Fruit fly (Drosophila melanogaster) whole organism, embryonic: Measurements from ENCODE around the gene Coa8.

ENCODE experiments used
- ATbp ChIP-seq: fragments of 200-800 bp; sonication (Bioruptor generic); optimal IDR thresholded peaks from 2 replicates; lab custom pipeline; 2017; ENCODE audit warnings: missing biosample characterization, mild to moderate bottlenecking, missing genetic modification characterization, missing genetic modification reagents
- Atf6 ChIP-seq: fragments of 200-800 bp; sonication (Bioruptor generic); IDR thresholded peaks from 2 replicates; pipeline ENCODE4 v1.3.6; 2022; ENCODE audit warnings: missing biosample characterization, missing genetic modification characterization
- CG10274 ChIP-seq: fragments of 200-800 bp; sonication (Bioruptor generic); optimal IDR thresholded peaks from 3 replicates; lab custom pipeline; 2017; ENCODE audit warnings: missing biosample characterization, mild to moderate bottlenecking, missing genetic modification characterization
- CG10462 ChIP-seq: fragments of 200-800 bp; sonication (Bioruptor generic); optimal IDR thresholded peaks from 2 replicates; lab custom pipeline; 2016; ENCODE audit warnings: missing biosample characterization, missing genetic modification characterization
- CG12071 ChIP-seq: fragments of 200-800 bp; sonication (Bioruptor generic); optimal IDR thresholded peaks from 3 replicates; lab custom pipeline; 2018; ENCODE audit warnings: missing biosample characterization, mild to moderate bottlenecking, missing genetic modification characterization
- CG15479 ChIP-seq: fragments of 200-800 bp; sonication (Bioruptor generic); optimal IDR thresholded peaks from 3 replicates; lab custom pipeline; 2019; ENCODE audit warnings: missing biosample characterization, mild to moderate bottlenecking, missing genetic modification characterization, moderate library complexity
- CG17328 ChIP-seq: fragments of 200-800 bp; sonication (Bioruptor generic); IDR thresholded peaks from 2 replicates; pipeline ENCODE4 v1.3.6; 2022; ENCODE audit warnings: missing biosample characterization, missing genetic modification characterization
- CG18011 ChIP-seq: fragments of 200-800 bp; sonication (Bioruptor generic); optimal IDR thresholded peaks from 2 replicates; lab custom pipeline; 2017; ENCODE audit warnings: missing biosample characterization, missing genetic modification characterization, mild to moderate bottlenecking, moderate library complexity, missing genotype
- CG3407 ChIP-seq: fragments of 200-800 bp; sonication (Bioruptor generic); optimal IDR thresholded peaks from 2 replicates; lab custom pipeline; 2018; ENCODE audit warnings: missing biosample characterization, mild to moderate bottlenecking, missing genetic modification characterization
- CG34376 ChIP-seq: fragments of 200-800 bp; sonication (Bioruptor generic); optimal IDR thresholded peaks from 2 replicates; lab custom pipeline; 2018; ENCODE audit warnings: missing biosample characterization, mild to moderate bottlenecking, missing genetic modification characterization
- CG42726 ChIP-seq: fragments of 200-800 bp; sonication (Bioruptor generic); IDR thresholded peaks from 2 replicates; pipeline ENCODE4 v1.3.6; 2022; ENCODE audit warnings: missing biosample characterization, missing genetic modification characterization; ENCODE audit not compliant: partially characterized antibody
- CG8089 ChIP-seq: fragments of 200-800 bp; sonication (Bioruptor generic); optimal IDR thresholded peaks from 3 replicates; lab custom pipeline; 2016; ENCODE audit warnings: missing biosample characterization, missing genetic modification characterization
- CG9437 ChIP-seq: fragments of 200-800 bp; sonication (Bioruptor generic); optimal IDR thresholded peaks from 2 replicates; lab custom pipeline; 2018; ENCODE audit warnings: missing biosample characterization, mild to moderate bottlenecking, missing genetic modification characterization
- CG9817 ChIP-seq: fragments of 200-800 bp; sonication (Bioruptor generic); optimal IDR thresholded peaks from 2 replicates; lab custom pipeline; 2018; ENCODE audit warnings: missing biosample characterization, mild to moderate bottlenecking, missing genetic modification characterization, moderate library complexity
- CG9932 ChIP-seq: fragments of 200-800 bp; sonication (Bioruptor generic); IDR thresholded peaks from 2 replicates; pipeline ENCODE4 v1.3.6; 2022; ENCODE audit warnings: missing biosample characterization, missing genetic modification characterization
- D ChIP-seq, 2 experiments: fragments of 200-800 bp in 1 of 2; fragments of >200 bp in 1 of 2; sonication (Bioruptor generic) in 1 of 2; optimal IDR thresholded peaks; 2 replicates in 1 of 2; 3 replicates in 1 of 2; lab custom pipeline; 2017; ENCODE audit warnings: mild to moderate bottlenecking in 1 of 2, missing biosample characterization in 1 of 2, missing genetic modification characterization in 1 of 2, missing genetic modification reagents in 1 of 2
- Deaf1 ChIP-seq: fragments of 200-800 bp; optimal IDR thresholded peaks from 3 replicates; lab custom pipeline; 2019; ENCODE audit warnings: missing biosample characterization, mild to moderate bottlenecking, missing genetic modification characterization, moderate library complexity
- Dfd ChIP-seq, 2 experiments: fragments of >200 bp; optimal IDR thresholded peaks; 2 replicates each; lab custom pipeline; 2017; ENCODE audit warnings: missing biosample characterization in 2 of 2, missing genetic modification characterization in 2 of 2
- Dp ChIP-seq: fragments of 200-800 bp; sonication (Bioruptor generic); optimal IDR thresholded peaks from 2 replicates; lab custom pipeline; 2018; ENCODE audit warnings: missing biosample characterization, mild to moderate bottlenecking, missing genetic modification characterization, moderate library complexity
- Drgx ChIP-seq: fragments of 200-800 bp; sonication (Bioruptor generic); IDR thresholded peaks from 2 replicates; pipeline ENCODE4 v1.3.6; 2022; ENCODE audit warnings: missing biosample characterization, missing genetic modification characterization
- E2f2 ChIP-seq: fragments of 200-800 bp; sonication (Bioruptor generic); IDR thresholded peaks from 2 replicates; pipeline ENCODE4 v1.3.6; 2022; ENCODE audit warnings: missing biosample characterization, missing genetic modification characterization
- Hr39 ChIP-seq: fragments of >200 bp; optimal IDR thresholded peaks from 2 replicates; lab custom pipeline; 2017
- Hr51 ChIP-seq, 2 experiments: fragments of 200-800 bp; sonication (Bioruptor generic); optimal IDR thresholded peaks; 2 replicates in 1 of 2; 3 replicates in 1 of 2; lab custom pipeline; 2016 to 2018; ENCODE audit warnings: missing biosample characterization in 2 of 2, missing genetic modification characterization in 2 of 2, mild to moderate bottlenecking in 1 of 2, moderate library complexity in 1 of 2
- Lhr ChIP-seq: fragments of 200-800 bp; sonication (Bioruptor generic); optimal IDR thresholded peaks from 3 replicates; lab custom pipeline; 2017; ENCODE audit warnings: mild to moderate bottlenecking, missing biosample characterization, missing genetic modification reagents, missing genetic modification characterization
- Lim3 ChIP-seq: fragments of 200-800 bp; sonication (Bioruptor generic); IDR thresholded peaks from 2 replicates; pipeline ENCODE4 v1.3.6; 2022; ENCODE audit warnings: missing biosample characterization, missing genetic modification characterization
- Mes4 ChIP-seq: fragments of 200-800 bp; sonication (Bioruptor generic); optimal IDR thresholded peaks from 2 replicates; lab custom pipeline; 2016; ENCODE audit warnings: missing biosample characterization, missing genetic modification characterization
- Myb ChIP-seq: fragments of 200-800 bp; sonication (Bioruptor generic); optimal IDR thresholded peaks from 2 replicates; lab custom pipeline; 2016; ENCODE audit warnings: missing biosample characterization, missing genetic modification characterization
- NK7.1 ChIP-seq: fragments of 200-800 bp; sonication (Bioruptor generic); optimal IDR thresholded peaks from 3 replicates; lab custom pipeline; 2016; ENCODE audit warnings: missing biosample characterization, missing genetic modification characterization
- PHDP ChIP-seq: fragments of 200-800 bp; sonication (Bioruptor generic); optimal IDR thresholded peaks from 3 replicates; lab custom pipeline; 2018; ENCODE audit warnings: missing biosample characterization, mild to moderate bottlenecking, missing genetic modification characterization, moderate library complexity
- Sox100B ChIP-seq: fragments of 200-800 bp; sonication (Bioruptor generic); optimal IDR thresholded peaks from 3 replicates; lab custom pipeline; 2018; ENCODE audit warnings: missing biosample characterization, mild to moderate bottlenecking, missing genetic modification characterization
- TFAM ChIP-seq: fragments of 200-800 bp; sonication (Bioruptor generic); optimal IDR thresholded peaks from 2 replicates; lab custom pipeline; 2017; ENCODE audit warnings: missing biosample characterization, missing genetic modification characterization, inconsistent platforms
- Tbp ChIP-seq: fragments of >200 bp; optimal IDR thresholded peaks from 2 replicates; lab custom pipeline; 2018; ENCODE audit warnings: missing biosample characterization, missing genetic modification characterization
- ab ChIP-seq: fragments of 200-800 bp; sonication (Bioruptor generic); optimal IDR thresholded peaks from 2 replicates; lab custom pipeline; 2016; ENCODE audit warnings: missing biosample characterization, missing genetic modification characterization
- aop ChIP-seq: fragments of 200-800 bp; sonication (Bioruptor generic); IDR thresholded peaks from 2 replicates; pipeline ENCODE4 v1.3.6; 2022; ENCODE audit warnings: missing biosample characterization, missing genetic modification characterization
- caup ChIP-seq: fragments of 200-800 bp; sonication (Bioruptor generic); optimal IDR thresholded peaks from 3 replicates; lab custom pipeline; 2017; ENCODE audit warnings: missing biosample characterization, mild to moderate bottlenecking, missing genetic modification characterization, moderate library complexity; ENCODE audit not compliant: severe bottlenecking
- cwo ChIP-seq: fragments of 200-800 bp; sonication (Bioruptor generic); optimal IDR thresholded peaks from 3 replicates; lab custom pipeline; 2017; ENCODE audit warnings: missing biosample characterization, missing genetic modification characterization, mild to moderate bottlenecking, moderate library complexity, missing genetic modification reagents
- disco-r ChIP-seq: fragments of 200-800 bp; sonication (Bioruptor generic); optimal IDR thresholded peaks from 2 replicates; lab custom pipeline; 2016; ENCODE audit warnings: missing biosample characterization, missing genetic modification characterization
- fru ChIP-seq: fragments of >200 bp; optimal IDR thresholded peaks from 2 replicates; lab custom pipeline; 2017
- gce ChIP-seq: fragments of 200-800 bp; sonication (Bioruptor generic); IDR thresholded peaks from 3 replicates; pipeline ENCODE4 v1.3.6; 2022; ENCODE audit warnings: missing biosample characterization, missing genetic modification characterization
- gsb ChIP-seq: fragments of 200-800 bp; sonication (Bioruptor generic); IDR thresholded peaks from 2 replicates; pipeline ENCODE4 v1.3.6; 2022; ENCODE audit warnings: missing biosample characterization, missing genetic modification characterization
- ind ChIP-seq: fragments of 200-800 bp; sonication (Bioruptor generic); optimal IDR thresholded peaks from 3 replicates; lab custom pipeline; 2016; ENCODE audit warnings: missing biosample characterization, missing genetic modification characterization
- maf-S ChIP-seq: fragments of 200-800 bp; sonication (Bioruptor generic); optimal IDR thresholded peaks from 2 replicates; lab custom pipeline; 2016; ENCODE audit warnings: missing biosample characterization, missing genetic modification characterization
- oc ChIP-seq: fragments of 200-800 bp; sonication (Bioruptor generic); optimal IDR thresholded peaks from 2 replicates; lab custom pipeline; 2018; ENCODE audit warnings: missing biosample characterization, mild to moderate bottlenecking, missing genetic modification characterization, moderate library complexity
- pho ChIP-seq: fragments of 200-800 bp; sonication (Bioruptor generic); optimal IDR thresholded peaks from 2 replicates; lab custom pipeline; 2016; ENCODE audit warnings: missing biosample characterization, missing genetic modification characterization
- repo ChIP-seq: fragments of 200-800 bp; sonication (Bioruptor generic); optimal IDR thresholded peaks from 2 replicates; lab custom pipeline; 2016; ENCODE audit warnings: missing biosample characterization, missing genetic modification characterization
- rib ChIP-seq: fragments of 200-800 bp; sonication (Bioruptor generic); IDR thresholded peaks from 2 replicates; pipeline ENCODE4 v1.3.6; 2022; ENCODE audit warnings: missing biosample characterization, missing genetic modification characterization
- salm ChIP-seq: fragments of 200-800 bp; sonication (Bioruptor generic); optimal IDR thresholded peaks from 2 replicates; lab custom pipeline; 2018; ENCODE audit warnings: missing biosample characterization, mild to moderate bottlenecking, missing genetic modification characterization
- sima ChIP-seq: fragments of 200-800 bp; sonication (Bioruptor generic); optimal IDR thresholded peaks from 2 replicates; lab custom pipeline; 2016; ENCODE audit warnings: missing biosample characterization, missing genetic modification characterization
- toy ChIP-seq: fragments of 200-800 bp; sonication (Bioruptor generic); IDR thresholded peaks from 2 replicates; pipeline ENCODE4 v1.3.6; 2022; ENCODE audit warnings: missing biosample characterization, missing genetic modification characterization
- wek ChIP-seq: fragments of 200-800 bp; sonication (Bioruptor generic); optimal IDR thresholded peaks from 3 replicates; lab custom pipeline; 2018; ENCODE audit warnings: missing biosample characterization, mild to moderate bottlenecking, missing genetic modification characterization, moderate library complexity
- zen2 ChIP-seq: fragments of 200-800 bp; sonication (Bioruptor generic); IDR thresholded peaks from 3 replicates; pipeline ENCODE4 v1.3.6; 2022; ENCODE audit warnings: missing biosample characterization, missing genetic modification characterization; ENCODE audit not compliant: partially characterized antibody

Coa8 gene

dm6 chrX:1849914-1850313 lies 30.2 kb upstream of the Coa8 start (continued):
- TF ChIP-seq CG9437: peak; percentile 76
- TF ChIP-seq E2f2: peak; percentile 49; the same call in 1 of the 2 replicates
- no peak for TF ChIP-seq TFAM (GFP tag; lab: Kevin White, UChicago)
- TF ChIP-seq aop (GFP tag; lab: Robert Waterston, UW): no peak
- TF ChIP-seq Tbp (GFP tag; lab: Kevin White, UChicago): no peak
- TF ChIP-seq gce (GFP tag; lab: Robert Waterston, UW): no peak; the same call in 2 of the 3 replicates
- peak; percentile 62 for TF ChIP-seq repo (GFP tag; lab: Kevin White, UChicago)
- TF ChIP-seq NK7.1 (GFP tag; lab: Kevin White, UChicago): peak; percentile 21
- peak in 1 of 2 experiments; percentile 62 for TF ChIP-seq Dfd (GFP tag; optimal IDR thresholded peaks at IDR 0.05; lab: Kevin White, UChicago)
- no peak for TF ChIP-seq zen2 (GFP tag; lab: Robert Waterston, UW)
- peak; percentile 88 for TF ChIP-seq CG9817 (tag; lab: Kevin White, UChicago)
- no peak for TF ChIP-seq fru (lab: Kevin White, UChicago)
- peak; percentile 71 for TF ChIP-seq CG18011
- TF ChIP-seq Drgx (GFP tag; lab: Robert Waterston, UW): no peak
- TF ChIP-seq CG3407 (GFP tag; lab: Kevin White, UChicago): peak; percentile 46
- peak; percentile 99 for TF ChIP-seq cwo
- peak; percentile 63 for TF ChIP-seq oc (tag; lab: Kevin White, UChicago)
- TF ChIP-seq pho (GFP tag; lab: Kevin White, UChicago): peak; percentile 83
- peak; percentile 59 for TF ChIP-seq CG17328 (GFP tag; lab: Robert Waterston, UW)
- peak; percentile 63 for TF ChIP-seq disco-r (GFP tag; lab: Kevin White, UChicago)
- TF ChIP-seq Mes4 (GFP tag; lab: Kevin White, UChicago): no peak
- TF ChIP-seq CG15479 (GFP tag; lab: Kevin White, UChicago): peak; percentile 41
- TF ChIP-seq toy (GFP tag; lab: Robert Waterston, UW): 0 out of 2 replicates have a peak, but pooled peaks have one; percentile 42
- peak; percentile 44; the same call in 1 of the 2 replicates for TF ChIP-seq gsb
- no peak for TF ChIP-seq D (optimal IDR thresholded peaks at IDR 0.05; lab: Kevin White, UChicago)
- peak; percentile 64 for TF ChIP-seq D (GFP tag; optimal IDR thresholded peaks at IDR 0.05; lab: Kevin White, UChicago)
- TF ChIP-seq ATbp (GFP tag; lab: Kevin White, UChicago): peak; percentile 72
- TF ChIP-seq ind (GFP tag; lab: Kevin White, UChicago): peak; percentile 87
- peak; percentile 47 for TF ChIP-seq ab
- TF ChIP-seq CG42726 (GFP tag; lab: Robert Waterston, UW): no peak
- no peak for TF ChIP-seq Lhr (GFP tag; lab: Kevin White, UChicago)
- TF ChIP-seq Atf6 (GFP tag; lab: Robert Waterston, UW): peak; percentile 93
- TF ChIP-seq Dp: no peak
- TF ChIP-seq salm: peak; percentile 68
- TF ChIP-seq Hr39: no peak
- TF ChIP-seq Deaf1 (tag; lab: Kevin White, UChicago): peak; percentile 74
- no peak for TF ChIP-seq Lim3
- TF ChIP-seq Hr51 (GFP tag; optimal IDR thresholded peaks at IDR 0.05; lab: Kevin White, UChicago): peak; percentile 76 to 89
- peak; percentile 90 for TF ChIP-seq caup (GFP tag; lab: Kevin White, UChicago)
- TF ChIP-seq rib: peak; percentile 68
- TF ChIP-seq Sox100B (GFP tag; lab: Kevin White, UChicago): peak; percentile 81
- TF ChIP-seq CG10274 (GFP tag; lab: Kevin White, UChicago): peak; percentile 72
- peak; percentile 56 for TF ChIP-seq Myb (GFP tag; lab: Kevin White, UChicago)
- peak; percentile 61 for TF ChIP-seq wek (GFP tag; lab: Kevin White, UChicago)
- peak; percentile 90 for TF ChIP-seq CG12071 (GFP tag; lab: Kevin White, UChicago)
- peak; percentile 83 for TF ChIP-seq CG9932 (GFP tag; lab: Robert Waterston, UW)
- peak; percentile 53 for TF ChIP-seq CG10462 (GFP tag; lab: Kevin White, UChicago)
- peak; percentile 68 for TF ChIP-seq maf-S (GFP tag; lab: Kevin White, UChicago)
- TF ChIP-seq sima (GFP tag; lab: Kevin White, UChicago): no peak
- TF ChIP-seq CG34376: peak; percentile 92
- peak; percentile 44 for TF ChIP-seq CG8089 (GFP tag; lab: Kevin White, UChicago)
- peak; percentile 92 for TF ChIP-seq PHDP (tag; lab: Kevin White, UChicago)
